Worm (Caenorhabditis elegans) whole organism, L1 larva: Measurements from ENCODE around the gene C36E6.8.
A peak's percentile ranks its signal among the peaks of the same experiment; 100 is the strongest.

Experiments
- ama-1 ChIP-seq: fragments of 150-350 bp; optimal IDR thresholded peaks from 2 replicates; lab custom pipeline; 2014
- dsc-1 ChIP-seq: sonication (generic microtip); optimal IDR thresholded peaks from 2 replicates; lab custom pipeline; 2016; ENCODE audit warnings: mild to moderate bottlenecking, missing genetic modification characterization, missing compliant biosample characterization
- egl-27 ChIP-seq, 2 experiments: fragments of 150-350 bp in 1 of 2; sonication (generic microtip); optimal IDR thresholded peaks; 3 replicates each; lab custom pipeline; 2017 to 2018; ENCODE audit warnings: missing biosample characterization in 2 of 2, missing genetic modification characterization in 2 of 2, missing genetic modification reagents in 2 of 2
- ets-5 ChIP-seq: fragments of 200-800 bp; sonication (Bioruptor generic); IDR thresholded peaks from 2 replicates; pipeline ENCODE4 v1.3.6; 2022; ENCODE audit warnings: missing genetic modification characterization, missing compliant biosample characterization
- fkh-8 ChIP-seq: sonication (generic microtip); optimal IDR thresholded peaks from 2 replicates; lab custom pipeline; 2016; ENCODE audit warnings: mild to moderate bottlenecking, missing genetic modification characterization, missing compliant biosample characterization
- jun-1 ChIP-seq: fragments of 150-350 bp; optimal IDR thresholded peaks from 2 replicates; lab custom pipeline; 2014; ENCODE audit warnings: missing biosample characterization, missing genetic modification reagents, missing genetic modification characterization
- nhr-12 ChIP-seq: sonication (generic microtip); optimal IDR thresholded peaks from 2 replicates; lab custom pipeline; 2017; ENCODE audit warnings: missing biosample characterization, missing genetic modification characterization
- snpc-4 ChIP-seq: fragments of 150-350 bp; optimal IDR thresholded peaks from 2 replicates; lab custom pipeline; 2014; ENCODE audit warnings: missing biosample characterization, missing genetic modification characterization

- no peak for TF ChIP-seq ets-5 (GFP tag; lab: Robert Waterston, UW)
- TF ChIP-seq nhr-12 (tag; lab: Kevin White, UChicago): no peak
- peak; percentile 78 for TF ChIP-seq jun-1
- TF ChIP-seq dsc-1 (tag; lab: Kevin White, UChicago): peak; percentile 96
- no peak for TF ChIP-seq ama-1 (lab: Kevin White, UChicago)
- peak; percentile 26 for TF ChIP-seq snpc-4 (tag; lab: Kevin White, UChicago)
- TF ChIP-seq egl-27 (tag; optimal IDR thresholded peaks at IDR 0.05; lab: Kevin White, UChicago): peak; percentile 54 to 95
- TF ChIP-seq fkh-8 (tag; lab: Kevin White, UChicago): peak; percentile 97
Observed at ce11 chrX:17479694-17480574, 41.4 kb downstream of the C36E6.8 start.
